Worm (Caenorhabditis elegans) whole organism, L1 larva: Measurements from ENCODE around the gene asp-16.

Experiments
- C34B4.2 ChIP-seq: sonication (generic microtip); optimal IDR thresholded peaks from 2 replicates; lab custom pipeline; 2017; ENCODE audit warnings: mild to moderate bottlenecking, missing genetic modification characterization, missing compliant biosample characterization
- aha-1 ChIP-seq: fragments of 150-350 bp; optimal IDR thresholded peaks from 2 replicates; lab custom pipeline; 2014; ENCODE audit warnings: missing biosample characterization, missing genetic modification characterization
- alr-1 ChIP-seq: fragments of 200-800 bp; sonication (Bioruptor generic); optimal IDR thresholded peaks from 2 replicates; lab custom pipeline; 2018; ENCODE audit warnings: borderline replicate concordance, mild to moderate bottlenecking, missing genetic modification characterization, missing compliant biosample characterization
- aly-2 ChIP-seq: fragments of 150-350 bp; optimal IDR thresholded peaks from 2 replicates; lab custom pipeline; 2014; ENCODE audit warnings: missing biosample characterization, missing genetic modification characterization
- blmp-1 ChIP-seq: fragments of 150-350 bp; optimal IDR thresholded peaks from 2 replicates; lab custom pipeline; 2014; ENCODE audit warnings: missing biosample characterization, missing genetic modification characterization
- ceh-8 ChIP-seq: fragments of 200-800 bp; sonication (Bioruptor generic); optimal IDR thresholded peaks from 2 replicates; lab custom pipeline; 2018; ENCODE audit warnings: mild to moderate bottlenecking, missing genetic modification characterization, moderate library complexity, missing compliant biosample characterization
- ceh-90 ChIP-seq: sonication (generic microtip); optimal IDR thresholded peaks from 2 replicates; lab custom pipeline; 2016; ENCODE audit warnings: missing genetic modification characterization, missing compliant biosample characterization
- ces-1 ChIP-seq: fragments of 150-350 bp; optimal IDR thresholded peaks from 2 replicates; lab custom pipeline; 2014; ENCODE audit warnings: missing biosample characterization, missing genetic modification reagents, missing genetic modification characterization
- dpl-1 ChIP-seq, 3 experiments: fragments of 150-350 bp in 2 of 3; sonication (generic microtip) in 1 of 3; optimal IDR thresholded peaks; 2 replicates each; lab custom pipeline; 2014 to 2017; ENCODE audit warnings: missing biosample characterization in 3 of 3, missing genetic modification characterization in 3 of 3, missing genetic modification reagents in 3 of 3
- dsc-1 ChIP-seq: sonication (generic microtip); optimal IDR thresholded peaks from 2 replicates; lab custom pipeline; 2016; ENCODE audit warnings: mild to moderate bottlenecking, missing genetic modification characterization, missing compliant biosample characterization
- egl-13 ChIP-seq: sonication (generic microtip); optimal IDR thresholded peaks from 2 replicates; lab custom pipeline; 2016; ENCODE audit warnings: missing genotype, missing genetic modification reagents, missing genetic modification characterization, missing compliant biosample characterization
- elt-2 ChIP-seq: sonication (generic microtip); optimal IDR thresholded peaks from 2 replicates; lab custom pipeline; 2016; ENCODE audit warnings: missing genetic modification characterization, mild to moderate bottlenecking, inconsistent platforms, missing compliant biosample characterization, missing genetic modification reagents
- elt-3 ChIP-seq, 6 experiments: fragments of 150-350 bp in 1 of 6; sonication (generic microtip); optimal IDR thresholded peaks; 2 replicates each; lab custom pipeline; 2017 to 2018; ENCODE audit warnings: missing biosample characterization in 6 of 6, missing genetic modification characterization in 6 of 6, inconsistent platforms in 1 of 6
- ets-5 ChIP-seq: fragments of 200-800 bp; sonication (Bioruptor generic); IDR thresholded peaks from 2 replicates; pipeline ENCODE4 v1.3.6; 2022; ENCODE audit warnings: missing genetic modification characterization, missing compliant biosample characterization
- fkh-4 ChIP-seq: sonication (generic microtip); optimal IDR thresholded peaks from 2 replicates; lab custom pipeline; 2016; ENCODE audit warnings: missing compliant biosample characterization, missing genetic modification characterization, borderline replicate concordance
- fkh-8 ChIP-seq: sonication (generic microtip); optimal IDR thresholded peaks from 2 replicates; lab custom pipeline; 2016; ENCODE audit warnings: mild to moderate bottlenecking, missing genetic modification characterization, missing compliant biosample characterization
- fos-1 ChIP-seq: fragments of 150-350 bp; optimal IDR thresholded peaks from 2 replicates; lab custom pipeline; 2014; ENCODE audit warnings: missing biosample characterization, missing genetic modification characterization
- grh-1 ChIP-seq: fragments of 200-800 bp; sonication (Bioruptor generic); IDR thresholded peaks from 2 replicates; pipeline ENCODE4 v1.3.6; 2022; ENCODE audit warnings: missing genetic modification reagents, missing genetic modification characterization, missing compliant biosample characterization
- hlh-17 ChIP-seq: fragments of 200-800 bp; sonication (Bioruptor generic); optimal IDR thresholded peaks from 2 replicates; lab custom pipeline; 2018; ENCODE audit warnings: missing genetic modification characterization, mild to moderate bottlenecking, missing compliant biosample characterization, moderate library complexity, borderline replicate concordance
- hlh-4 ChIP-seq: sonication (generic microtip); optimal IDR thresholded peaks from 2 replicates; lab custom pipeline; 2016; ENCODE audit warnings: mild to moderate bottlenecking, missing genetic modification characterization, missing compliant biosample characterization
- irx-1 ChIP-seq: sonication (generic microtip); optimal IDR thresholded peaks from 2 replicates; lab custom pipeline; 2016; ENCODE audit warnings: missing genetic modification characterization, missing compliant biosample characterization
- jun-1 ChIP-seq: fragments of 150-350 bp; optimal IDR thresholded peaks from 2 replicates; lab custom pipeline; 2014; ENCODE audit warnings: missing biosample characterization, missing genetic modification reagents, missing genetic modification characterization
- lin-14 ChIP-seq: fragments of 200-800 bp; sonication (Bioruptor generic); optimal IDR thresholded peaks from 2 replicates; lab custom pipeline; 2018; ENCODE audit warnings: mild to moderate bottlenecking, missing genetic modification characterization, moderate library complexity, missing compliant biosample characterization
- lin-15B ChIP-seq: fragments of 150-350 bp; sonication (generic microtip); optimal IDR thresholded peaks from 3 replicates; lab custom pipeline; 2014; ENCODE audit warnings: missing biosample characterization, missing genetic modification characterization
- lir-3 ChIP-seq: sonication (generic microtip); optimal IDR thresholded peaks from 2 replicates; lab custom pipeline; 2016; ENCODE audit warnings: mild to moderate bottlenecking, missing genetic modification characterization, moderate library complexity, missing compliant biosample characterization; ENCODE audit not compliant: poor library complexity
- lsy-2 ChIP-seq, 2 experiments: fragments of 150-350 bp; optimal IDR thresholded peaks; 2 replicates each; lab custom pipeline; 2014; ENCODE audit warnings: missing biosample characterization in 2 of 2, missing genetic modification characterization in 2 of 2
- mab-9 ChIP-seq: fragments of 200-800 bp; sonication (Bioruptor generic); IDR thresholded peaks from 2 replicates; pipeline ENCODE4 v1.3.6; 2022; ENCODE audit warnings: missing genetic modification reagents, missing genetic modification characterization, missing compliant biosample characterization
- mef-2 ChIP-seq: fragments of 150-350 bp; optimal IDR thresholded peaks from 2 replicates; lab custom pipeline; 2014; ENCODE audit warnings: missing biosample characterization, missing genetic modification characterization
- nhr-12 ChIP-seq: sonication (generic microtip); optimal IDR thresholded peaks from 2 replicates; lab custom pipeline; 2017; ENCODE audit warnings: missing biosample characterization, missing genetic modification characterization
- nhr-19 ChIP-seq: fragments of 200-800 bp; sonication (Bioruptor generic); conservative IDR thresholded peaks from 2 replicates; pipeline ENCODE4 v1.3.6; 2022; ENCODE audit warnings: missing genetic modification characterization, missing compliant biosample characterization
- nhr-20 ChIP-seq: sonication (generic microtip); optimal IDR thresholded peaks from 2 replicates; lab custom pipeline; 2016; ENCODE audit warnings: mild to moderate bottlenecking, missing genetic modification characterization, missing compliant biosample characterization
- nhr-28 ChIP-seq: fragments of 150-350 bp; optimal IDR thresholded peaks from 2 replicates; lab custom pipeline; 2014; ENCODE audit warnings: missing biosample characterization, missing genetic modification characterization
- nhr-47 ChIP-seq: sonication (generic microtip); optimal IDR thresholded peaks from 2 replicates; lab custom pipeline; 2016; ENCODE audit warnings: mild to moderate bottlenecking, missing genetic modification characterization, moderate library complexity, missing compliant biosample characterization
- nhr-71 ChIP-seq: sonication (generic microtip); optimal IDR thresholded peaks from 2 replicates; lab custom pipeline; 2016; ENCODE audit warnings: mild to moderate bottlenecking, missing genetic modification characterization, moderate library complexity, missing compliant biosample characterization
- nhr-76 ChIP-seq: sonication (generic microtip); optimal IDR thresholded peaks from 2 replicates; lab custom pipeline; 2017; ENCODE audit warnings: missing biosample characterization, missing genetic modification characterization
- nhr-84 ChIP-seq: sonication (generic microtip); optimal IDR thresholded peaks from 2 replicates; lab custom pipeline; 2017; ENCODE audit warnings: missing biosample characterization, missing genetic modification characterization
- pqm-1 ChIP-seq: sonication (generic microtip); optimal IDR thresholded peaks from 3 replicates; lab custom pipeline; 2017; ENCODE audit warnings: missing biosample characterization, missing genetic modification characterization
- snpc-4 ChIP-seq: fragments of 150-350 bp; optimal IDR thresholded peaks from 2 replicates; lab custom pipeline; 2014; ENCODE audit warnings: missing biosample characterization, missing genetic modification characterization
- snu-23 ChIP-seq: sonication (generic microtip); optimal IDR thresholded peaks from 2 replicates; lab custom pipeline; 2016; ENCODE audit warnings: missing genetic modification characterization, missing compliant biosample characterization
- sptf-1 ChIP-seq: fragments of 150-350 bp; optimal IDR thresholded peaks from 2 replicates; lab custom pipeline; 2014; ENCODE audit warnings: missing biosample characterization, missing genetic modification characterization
- swsn-7 ChIP-seq: sonication (generic microtip); optimal IDR thresholded peaks from 2 replicates; lab custom pipeline; 2016; ENCODE audit warnings: missing genetic modification characterization, missing compliant biosample characterization
- tbx-2 ChIP-seq: sonication (generic microtip); optimal IDR thresholded peaks from 2 replicates; lab custom pipeline; 2016; ENCODE audit warnings: missing genetic modification characterization, missing compliant biosample characterization
- tlp-1 ChIP-seq: fragments of 150-350 bp; optimal IDR thresholded peaks from 2 replicates; lab custom pipeline; 2014; ENCODE audit warnings: missing biosample characterization, missing genetic modification characterization
- unc-86 ChIP-seq: sonication (generic microtip); optimal IDR thresholded peaks from 2 replicates; lab custom pipeline; 2016; ENCODE audit warnings: missing genetic modification characterization, missing compliant biosample characterization
- unc-98 ChIP-seq: fragments of 200-800 bp; sonication (Bioruptor generic); IDR thresholded peaks from 2 replicates; pipeline ENCODE4 v1.3.6; 2022; ENCODE audit warnings: missing genetic modification characterization, missing compliant biosample characterization
- xbp-1 ChIP-seq: sonication (generic microtip); optimal IDR thresholded peaks from 2 replicates; lab custom pipeline; 2016; ENCODE audit warnings: missing genetic modification characterization, missing compliant biosample characterization
- zag-1 ChIP-seq: fragments of 150-350 bp; optimal IDR thresholded peaks from 2 replicates; lab custom pipeline; 2014; ENCODE audit warnings: missing biosample characterization, missing genetic modification characterization
- zip-4 ChIP-seq: fragments of 200-800 bp; sonication (Bioruptor generic); optimal IDR thresholded peaks from 2 replicates; lab custom pipeline; 2018; ENCODE audit warnings: mild to moderate bottlenecking, missing genetic modification characterization, moderate library complexity, missing compliant biosample characterization
- ztf-11 ChIP-seq, 2 experiments: sonication (generic microtip); optimal IDR thresholded peaks; 2 replicates each; lab custom pipeline; 2016 to 2017; ENCODE audit warnings: missing genetic modification characterization in 2 of 2, missing biosample characterization in 1 of 2, missing compliant biosample characterization in 1 of 2
- ztf-4 ChIP-seq: fragments of 150-350 bp; optimal IDR thresholded peaks from 2 replicates; lab custom pipeline; 2014; ENCODE audit warnings: missing biosample characterization, missing genetic modification characterization

asp-16 gene

ce11 chrV:18990958-18991357, 51.4 kb downstream of the asp-16 start (continued):
- no peak for TF ChIP-seq fos-1
- TF ChIP-seq hlh-17 (GFP tag; lab: Kevin White, UChicago), result no peak
- no peak for TF ChIP-seq nhr-47 (tag; lab: Kevin White, UChicago)

- TF ChIP-seq alr-1 (tag; lab: Kevin White, UChicago) (no peak), lir-3 (no peak), fos-1 (no peak), jun-1 (peak; percentile 75), fkh-4 (peak; percentile 43), dpl-1 (GFP tag; optimal IDR thresholded peaks at IDR 0.05; lab: Kevin White, UChicago) (peak; percentile 72 to 82 (median 78)), nhr-19 (GFP tag; lab: Robert Waterston, UW) (peak; percentile 93), ztf-4 (peak; percentile 24), zip-4 (GFP tag; lab: Kevin White, UChicago) (no peak), ztf-11 (tag; optimal IDR thresholded peaks at IDR 0.05; lab: Kevin White, UChicago) (peak in 1 of 2 experiments; percentile 46), hlh-4 (tag; lab: Kevin White, UChicago) (no peak), sptf-1 (tag; lab: Kevin White, UChicago) (no peak), lin-15B (peak; percentile 38), lsy-2 (tag; optimal IDR thresholded peaks at IDR 0.05; lab: Kevin White, UChicago) (peak; percentile 76 to 79), mab-9 (GFP tag; lab: Robert Waterston, UW) (peak; percentile 79), C34B4.2 (tag; lab: Kevin White, UChicago) (no peak), ceh-90 (tag; lab: Kevin White, UChicago) (peak; percentile 57), swsn-7 (tag; lab: Kevin White, UChicago) (peak; percentile 82), unc-98 (GFP tag; lab: Robert Waterston, UW) (peak; percentile 55; the same call in 1 of the 2 replicates), aly-2 (tag; lab: Kevin White, UChicago) (peak; percentile 53), nhr-28 (tag; lab: Kevin White, UChicago) (no peak), aha-1 (tag; lab: Kevin White, UChicago) (no peak), unc-86 (tag; lab: Kevin White, UChicago) (peak; percentile 67), mef-2 (no peak), nhr-47 (tag; lab: Kevin White, UChicago) (peak; percentile 89), nhr-71 (tag; lab: Kevin White, UChicago) (peak; percentile 86), ceh-8 (GFP tag; lab: Kevin White, UChicago) (peak; percentile 55), zag-1 (tag; lab: Kevin White, UChicago) (no peak), elt-2 (tag; lab: Kevin White, UChicago) (peak; percentile 53), ets-5 (no peak), fkh-8 (tag; lab: Kevin White, UChicago) (peak; percentile 52), nhr-84 (tag; lab: Kevin White, UChicago) (no peak), lin-14 (GFP tag; lab: Kevin White, UChicago) (no peak), nhr-20 (tag; lab: Kevin White, UChicago) (peak; percentile 67), tlp-1 (tag; lab: Kevin White, UChicago) (no peak), ces-1 (GFP tag; lab: Kevin White, UChicago) (no peak), nhr-12 (no peak), blmp-1 (tag; lab: Kevin White, UChicago) (peak; percentile 42), xbp-1 (tag; lab: Kevin White, UChicago) (peak; percentile 75), snpc-4 (tag; lab: Kevin White, UChicago) (peak; percentile 62), dsc-1 (tag; lab: Kevin White, UChicago) (peak; percentile 77), elt-3 (tag; optimal IDR thresholded peaks at IDR 0.05; lab: Kevin White, UChicago) (peak in 1 of 6 experiments; percentile 9), pqm-1 (tag; lab: Kevin White, UChicago) (no peak), nhr-76 (tag; lab: Kevin White, UChicago) (no peak), grh-1 (GFP tag; lab: Robert Waterston, UW) (peak; percentile 70), snu-23 (GFP tag; lab: Kevin White, UChicago) (peak; percentile 85), tbx-2 (tag; lab: Kevin White, UChicago) (peak; percentile 80), irx-1 (peak; percentile 72), egl-13 (tag; lab: Kevin White, UChicago) (peak; percentile 49)
Measured at ce11 chrV:18990238-18990901, 52.0 kb downstream of the asp-16 start, which contains the start of the genes reps-1 and Y39B6A.37. TSS of gene reps-1 (minus strand) at chrV:18990500. TSS of gene Y39B6A.37 (plus strand) at chrV:18990851.
